Fruit fly (Drosophila melanogaster) Kc167 (cell line): Measurements from ENCODE around the gene Syx5.

Experiments
- Sin3A ChIP-seq: fragments of >200 bp; optimal IDR thresholded peaks from 2 replicates; lab custom pipeline; 2018; ENCODE audit warnings: missing external identifiers
- h ChIP-seq: fragments of >200 bp; optimal IDR thresholded peaks from 3 replicates; lab custom pipeline; 2018; ENCODE audit warnings: missing external identifiers
- insv ChIP-seq: fragments of >200 bp; optimal IDR thresholded peaks from 3 replicates; lab custom pipeline; 2018; ENCODE audit warnings: missing external identifiers
- psq ChIP-seq: fragments of >200 bp; optimal IDR thresholded peaks from 2 replicates; lab custom pipeline; 2017; ENCODE audit warnings: missing external identifiers

DNA sequence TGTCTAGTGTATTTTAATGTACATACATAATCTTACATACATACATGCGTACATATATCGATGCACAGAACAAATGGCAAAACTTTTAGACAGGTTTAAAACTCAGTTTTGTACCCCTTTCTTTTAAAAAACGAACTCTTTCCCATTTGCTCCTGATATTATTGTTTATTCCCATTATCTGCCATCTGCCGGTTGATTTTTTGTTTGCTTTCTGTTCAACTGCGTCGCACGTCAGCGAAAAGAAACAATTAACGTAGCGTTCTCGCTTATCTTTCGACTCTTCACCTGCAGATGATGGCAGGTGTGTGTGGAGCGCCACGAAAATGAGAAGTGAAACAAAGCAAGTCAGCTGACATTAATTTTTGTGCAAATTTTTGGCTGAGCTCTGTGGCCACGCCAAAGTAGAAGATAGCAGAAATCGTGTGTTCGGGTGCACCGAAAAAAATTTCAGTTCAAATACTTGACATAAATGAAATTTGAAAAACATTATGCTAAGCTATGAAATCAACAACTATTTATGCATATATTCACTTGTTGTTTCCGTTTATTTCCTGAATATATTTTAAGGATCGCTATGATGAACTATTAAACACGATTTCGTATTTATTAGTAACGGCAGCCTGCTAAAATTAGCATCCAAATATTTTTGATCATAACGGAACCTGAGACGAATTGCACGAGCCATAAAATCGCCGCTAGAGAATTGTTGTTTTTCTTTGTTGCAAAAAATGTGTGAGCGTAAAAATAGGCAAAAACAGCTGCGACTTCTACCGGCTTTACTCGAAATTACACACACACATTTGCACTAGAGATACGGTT is 36.3 kb upstream of the Syx5 start:
- no peak for TF ChIP-seq h
- no peak for TF ChIP-seq psq (lab: Kevin White, UChicago)
- no peak for TF ChIP-seq Sin3A
- TF ChIP-seq insv = no peak
